Fruit fly (Drosophila melanogaster) Kc167 (cell line): ENCODE results near the gene nAChRalpha7.

Experiments
- Sin3A ChIP-seq: fragments of >200 bp; optimal IDR thresholded peaks from 2 replicates; lab custom pipeline; 2018; ENCODE audit warnings: missing external identifiers
- h ChIP-seq: fragments of >200 bp; optimal IDR thresholded peaks from 3 replicates; lab custom pipeline; 2018; ENCODE audit warnings: missing external identifiers
- psq ChIP-seq: fragments of >200 bp; optimal IDR thresholded peaks from 2 replicates; lab custom pipeline; 2017; ENCODE audit warnings: missing external identifiers

DNA sequence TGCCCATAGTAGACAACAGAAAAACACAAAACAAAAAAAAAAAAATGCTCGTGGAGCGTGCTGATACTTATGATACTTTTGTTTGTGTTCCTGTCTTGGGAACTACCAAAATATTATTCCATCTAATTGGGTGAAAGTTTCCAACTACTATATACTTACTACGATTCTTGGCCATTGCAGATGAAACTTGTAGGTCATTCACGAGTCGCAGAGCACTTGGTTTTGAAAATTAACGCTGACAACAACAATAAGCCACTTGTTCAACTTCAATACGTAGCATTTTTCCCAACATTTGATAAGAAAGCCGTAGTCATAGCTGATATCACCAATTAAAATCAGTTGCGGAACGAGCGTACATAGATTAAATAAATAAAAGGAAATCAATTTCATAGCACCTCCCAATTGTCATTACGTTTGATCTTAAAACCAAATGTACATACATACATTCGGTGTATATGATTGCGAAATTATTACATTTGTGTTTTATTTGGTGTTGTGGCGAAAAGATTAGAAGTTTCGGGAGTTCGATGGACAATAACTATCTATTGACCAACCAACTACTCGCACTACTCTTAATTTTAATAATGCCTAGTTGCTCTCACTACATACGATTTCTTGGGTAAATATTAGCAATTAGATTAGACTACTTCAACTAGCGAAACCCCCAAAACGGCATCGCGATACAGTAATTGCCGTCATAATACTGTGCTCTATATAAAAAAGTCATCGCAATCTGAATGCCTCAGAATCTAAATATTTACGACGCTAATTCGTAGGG is 23.5 kb downstream of the nAChRalpha7 start:
- TF ChIP-seq Sin3A (no peak), psq (lab: Kevin White, UChicago) (no peak), h (lab: Kevin White, UChicago) (no peak)
